Fruit fly (Drosophila melanogaster): ENCODE data around the gene CG11723.

DNA sequence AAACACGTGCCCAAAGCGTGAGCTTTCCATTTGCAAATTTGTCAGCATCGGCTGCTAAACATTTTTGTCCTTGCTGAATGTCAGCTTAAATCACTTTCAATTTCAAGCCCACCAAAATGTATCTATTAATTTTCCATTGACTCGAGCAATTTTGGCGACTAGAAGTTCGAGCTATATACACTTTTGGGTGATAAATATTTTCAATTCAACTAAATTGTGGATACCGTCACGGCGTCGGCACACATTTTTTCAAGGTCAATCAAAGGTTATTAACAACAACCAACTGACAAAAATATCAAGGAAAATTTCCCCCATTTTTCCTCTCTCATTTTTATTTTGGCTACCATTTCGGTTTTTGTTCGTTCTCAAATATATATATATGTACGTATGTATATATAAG is 14.9 kb downstream of the CG11723 start:
- no peak for TF ChIP-seq CG7045 (GFP tag; optimal IDR thresholded peaks at IDR 0.05)
- no peak for TF ChIP-seq bab1 (GFP tag; optimal IDR thresholded peaks at IDR 0.05)
